Fruit fly (Drosophila melanogaster) whole organism, prepupa: ENCODE measurements around the gene Cisd2.

Experiments
- CG11762 ChIP-seq: fragments of 200-800 bp; sonication (Bioruptor generic); optimal IDR thresholded peaks from 3 replicates; lab custom pipeline; 2016; ENCODE audit warnings: missing biosample characterization, missing genetic modification characterization; ENCODE audit not compliant: insufficient read depth
- CG31627 ChIP-seq: fragments of 200-800 bp; sonication (Bioruptor generic); optimal IDR thresholded peaks from 3 replicates; lab custom pipeline; 2016; ENCODE audit warnings: missing biosample characterization, missing genetic modification characterization
- CG3919 ChIP-seq: fragments of 200-800 bp; sonication (Bioruptor generic); optimal IDR thresholded peaks from 3 replicates; lab custom pipeline; 2016; ENCODE audit warnings: missing biosample characterization, missing genetic modification characterization
- CG6854 ChIP-seq: fragments of 200-800 bp; sonication (Bioruptor generic); optimal IDR thresholded peaks from 2 replicates; lab custom pipeline; 2017; ENCODE audit warnings: missing biosample characterization, mild to moderate bottlenecking, missing genetic modification characterization
- CG7368 ChIP-seq: fragments of 200-800 bp; sonication (Bioruptor generic); optimal IDR thresholded peaks from 3 replicates; lab custom pipeline; 2016; ENCODE audit warnings: missing biosample characterization, missing genetic modification characterization
- Met ChIP-seq: fragments of 200-800 bp; sonication (Bioruptor generic); optimal IDR thresholded peaks from 3 replicates; lab custom pipeline; 2016; ENCODE audit warnings: missing biosample characterization, missing genetic modification characterization

dm6 chr3R:29204612-29205480 lies 18.4 kb downstream of the Cisd2 start:
- TF ChIP-seq CG7368 (GFP tag; lab: Kevin White, UChicago): peak; percentile 15
- no peak for TF ChIP-seq CG31627 (GFP tag; lab: Kevin White, UChicago)
- no peak for TF ChIP-seq Met (GFP tag; lab: Kevin White, UChicago)
- TF ChIP-seq CG11762: no peak
- peak; percentile 56 for TF ChIP-seq CG3919 (GFP tag; lab: Kevin White, UChicago)
- no peak for TF ChIP-seq CG6854
